Worm (Caenorhabditis elegans) whole organism, L1 larva: ENCODE measurements around the gene Y39A3CL.3.

ENCODE experiments used
- C16A3.4 ChIP-seq: fragments of 150-350 bp; optimal IDR thresholded peaks from 2 replicates; lab custom pipeline; 2014; ENCODE audit warnings: missing biosample characterization, missing genetic modification characterization
- F16B12.6 ChIP-seq: fragments of 150-350 bp; optimal IDR thresholded peaks from 2 replicates; lab custom pipeline; 2014; ENCODE audit warnings: missing biosample characterization, missing genetic modification characterization
- aha-1 ChIP-seq: fragments of 150-350 bp; optimal IDR thresholded peaks from 2 replicates; lab custom pipeline; 2014; ENCODE audit warnings: missing biosample characterization, missing genetic modification characterization
- alr-1 ChIP-seq: fragments of 200-800 bp; sonication (Bioruptor generic); optimal IDR thresholded peaks from 2 replicates; lab custom pipeline; 2018; ENCODE audit warnings: borderline replicate concordance, mild to moderate bottlenecking, missing genetic modification characterization, missing compliant biosample characterization
- ama-1 ChIP-seq: fragments of 150-350 bp; optimal IDR thresholded peaks from 2 replicates; lab custom pipeline; 2014
- blmp-1 ChIP-seq: fragments of 150-350 bp; optimal IDR thresholded peaks from 2 replicates; lab custom pipeline; 2014; ENCODE audit warnings: missing biosample characterization, missing genetic modification characterization
- ceh-63 ChIP-seq: fragments of 200-800 bp; sonication (Bioruptor generic); optimal IDR thresholded peaks from 2 replicates; lab custom pipeline; 2018; ENCODE audit warnings: mild to moderate bottlenecking, missing genetic modification characterization, missing compliant biosample characterization
- ceh-82 ChIP-seq, 3 experiments: fragments of 150-350 bp in 1 of 3; sonication (generic microtip) in 2 of 3; optimal IDR thresholded peaks; 2 replicates each; lab custom pipeline; 2014 to 2017; ENCODE audit warnings: missing biosample characterization in 3 of 3, missing genetic modification characterization in 3 of 3
- ceh-90 ChIP-seq: sonication (generic microtip); optimal IDR thresholded peaks from 2 replicates; lab custom pipeline; 2016; ENCODE audit warnings: missing genetic modification characterization, missing compliant biosample characterization
- ces-1 ChIP-seq: fragments of 150-350 bp; optimal IDR thresholded peaks from 2 replicates; lab custom pipeline; 2014; ENCODE audit warnings: missing biosample characterization, missing genetic modification reagents, missing genetic modification characterization
- dpl-1 ChIP-seq, 3 experiments: fragments of 150-350 bp in 2 of 3; sonication (generic microtip) in 1 of 3; optimal IDR thresholded peaks; 2 replicates each; lab custom pipeline; 2014 to 2017; ENCODE audit warnings: missing biosample characterization in 3 of 3, missing genetic modification characterization in 3 of 3, missing genetic modification reagents in 3 of 3
- dsc-1 ChIP-seq: sonication (generic microtip); optimal IDR thresholded peaks from 2 replicates; lab custom pipeline; 2016; ENCODE audit warnings: mild to moderate bottlenecking, missing genetic modification characterization, missing compliant biosample characterization
- efl-1 ChIP-seq, 4 experiments: fragments of 150-350 bp; optimal IDR thresholded peaks in 3 of 4; peaks in 1 of 4; 1 replicate in 1 of 4; 2 replicates in 3 of 4; lab custom pipeline; 2014; ENCODE audit warnings: missing biosample characterization in 2 of 4, missing genetic modification characterization in 2 of 4, missing genetic modification reagents in 2 of 4
- efl-3 ChIP-seq: fragments of 200-800 bp; sonication (Bioruptor generic); optimal IDR thresholded peaks from 2 replicates; lab custom pipeline; 2018; ENCODE audit warnings: mild to moderate bottlenecking, missing genetic modification characterization, missing compliant biosample characterization
- egl-13 ChIP-seq: sonication (generic microtip); optimal IDR thresholded peaks from 2 replicates; lab custom pipeline; 2016; ENCODE audit warnings: missing genotype, missing genetic modification reagents, missing genetic modification characterization, missing compliant biosample characterization
- elt-3 ChIP-seq, 6 experiments: fragments of 150-350 bp in 1 of 6; sonication (generic microtip); optimal IDR thresholded peaks; 2 replicates each; lab custom pipeline; 2017 to 2018; ENCODE audit warnings: missing biosample characterization in 6 of 6, missing genetic modification characterization in 6 of 6, inconsistent platforms in 1 of 6
- ets-5 ChIP-seq: fragments of 200-800 bp; sonication (Bioruptor generic); IDR thresholded peaks from 2 replicates; pipeline ENCODE4 v1.3.6; 2022; ENCODE audit warnings: missing genetic modification characterization, missing compliant biosample characterization
- fkh-10 ChIP-seq: sonication (generic microtip); optimal IDR thresholded peaks from 2 replicates; lab custom pipeline; 2017; ENCODE audit warnings: missing biosample characterization, missing genetic modification reagents, missing genetic modification characterization
- fkh-4 ChIP-seq: sonication (generic microtip); optimal IDR thresholded peaks from 2 replicates; lab custom pipeline; 2016; ENCODE audit warnings: missing compliant biosample characterization, missing genetic modification characterization, borderline replicate concordance
- fkh-8 ChIP-seq: sonication (generic microtip); optimal IDR thresholded peaks from 2 replicates; lab custom pipeline; 2016; ENCODE audit warnings: mild to moderate bottlenecking, missing genetic modification characterization, missing compliant biosample characterization
- grh-1 ChIP-seq: fragments of 200-800 bp; sonication (Bioruptor generic); IDR thresholded peaks from 2 replicates; pipeline ENCODE4 v1.3.6; 2022; ENCODE audit warnings: missing genetic modification reagents, missing genetic modification characterization, missing compliant biosample characterization
- hlh-17 ChIP-seq: fragments of 200-800 bp; sonication (Bioruptor generic); optimal IDR thresholded peaks from 2 replicates; lab custom pipeline; 2018; ENCODE audit warnings: missing genetic modification characterization, mild to moderate bottlenecking, missing compliant biosample characterization, moderate library complexity, borderline replicate concordance
- hpl-2 ChIP-seq: fragments of 150-350 bp; optimal IDR thresholded peaks from 2 replicates; lab custom pipeline; 2014; ENCODE audit warnings: missing biosample characterization, missing genetic modification reagents, missing genetic modification characterization
- irx-1 ChIP-seq: sonication (generic microtip); optimal IDR thresholded peaks from 2 replicates; lab custom pipeline; 2016; ENCODE audit warnings: missing genetic modification characterization, missing compliant biosample characterization
- jun-1 ChIP-seq: fragments of 150-350 bp; optimal IDR thresholded peaks from 2 replicates; lab custom pipeline; 2014; ENCODE audit warnings: missing biosample characterization, missing genetic modification reagents, missing genetic modification characterization
- lin-13 ChIP-seq: fragments of 150-350 bp; optimal IDR thresholded peaks from 2 replicates; lab custom pipeline; 2014; ENCODE audit warnings: missing biosample characterization, missing genetic modification reagents, missing genetic modification characterization
- lin-14 ChIP-seq: fragments of 200-800 bp; sonication (Bioruptor generic); optimal IDR thresholded peaks from 2 replicates; lab custom pipeline; 2018; ENCODE audit warnings: mild to moderate bottlenecking, missing genetic modification characterization, moderate library complexity, missing compliant biosample characterization
- lin-15B ChIP-seq: fragments of 150-350 bp; sonication (generic microtip); optimal IDR thresholded peaks from 3 replicates; lab custom pipeline; 2014; ENCODE audit warnings: missing biosample characterization, missing genetic modification characterization
- lir-3 ChIP-seq: sonication (generic microtip); optimal IDR thresholded peaks from 2 replicates; lab custom pipeline; 2016; ENCODE audit warnings: mild to moderate bottlenecking, missing genetic modification characterization, moderate library complexity, missing compliant biosample characterization; ENCODE audit not compliant: poor library complexity
- mab-9 ChIP-seq: fragments of 200-800 bp; sonication (Bioruptor generic); IDR thresholded peaks from 2 replicates; pipeline ENCODE4 v1.3.6; 2022; ENCODE audit warnings: missing genetic modification reagents, missing genetic modification characterization, missing compliant biosample characterization
- mdl-1 ChIP-seq, 2 experiments: fragments of 150-350 bp; optimal IDR thresholded peaks; 2 replicates each; lab custom pipeline; 2014 to 2017; ENCODE audit warnings: missing biosample characterization in 2 of 2, missing genetic modification characterization in 2 of 2, inconsistent platforms in 1 of 2
- mef-2 ChIP-seq: fragments of 150-350 bp; optimal IDR thresholded peaks from 2 replicates; lab custom pipeline; 2014; ENCODE audit warnings: missing biosample characterization, missing genetic modification characterization
- mep-1 ChIP-seq: fragments of 150-350 bp; optimal IDR thresholded peaks from 2 replicates; lab custom pipeline; 2014; ENCODE audit warnings: missing biosample characterization, missing genetic modification characterization
- nhr-11 ChIP-seq: fragments of 150-350 bp; optimal IDR thresholded peaks from 2 replicates; lab custom pipeline; 2014; ENCODE audit warnings: missing biosample characterization, missing genetic modification characterization
- nhr-19 ChIP-seq: fragments of 200-800 bp; sonication (Bioruptor generic); conservative IDR thresholded peaks from 2 replicates; pipeline ENCODE4 v1.3.6; 2022; ENCODE audit warnings: missing genetic modification characterization, missing compliant biosample characterization
- nhr-47 ChIP-seq: sonication (generic microtip); optimal IDR thresholded peaks from 2 replicates; lab custom pipeline; 2016; ENCODE audit warnings: mild to moderate bottlenecking, missing genetic modification characterization, moderate library complexity, missing compliant biosample characterization
- nhr-71 ChIP-seq: sonication (generic microtip); optimal IDR thresholded peaks from 2 replicates; lab custom pipeline; 2016; ENCODE audit warnings: mild to moderate bottlenecking, missing genetic modification characterization, moderate library complexity, missing compliant biosample characterization
- nhr-84 ChIP-seq: sonication (generic microtip); optimal IDR thresholded peaks from 2 replicates; lab custom pipeline; 2017; ENCODE audit warnings: missing biosample characterization, missing genetic modification characterization
- nhr-90 ChIP-seq: sonication (generic microtip); optimal IDR thresholded peaks from 2 replicates; lab custom pipeline; 2016; ENCODE audit warnings: mild to moderate bottlenecking, missing genetic modification characterization, missing compliant biosample characterization; ENCODE audit not compliant: poor library complexity
- pax-3 ChIP-seq: fragments of 200-800 bp; sonication (Bioruptor generic); optimal IDR thresholded peaks from 2 replicates; lab custom pipeline; 2018; ENCODE audit warnings: mild to moderate bottlenecking, missing genetic modification characterization, moderate library complexity, missing compliant biosample characterization
- snu-23 ChIP-seq: sonication (generic microtip); optimal IDR thresholded peaks from 2 replicates; lab custom pipeline; 2016; ENCODE audit warnings: missing genetic modification characterization, missing compliant biosample characterization
- sox-4 ChIP-seq: sonication (generic microtip); optimal IDR thresholded peaks from 2 replicates; lab custom pipeline; 2016; ENCODE audit warnings: missing genetic modification characterization, missing compliant biosample characterization
- swsn-7 ChIP-seq: sonication (generic microtip); optimal IDR thresholded peaks from 2 replicates; lab custom pipeline; 2016; ENCODE audit warnings: missing genetic modification characterization, missing compliant biosample characterization
- unc-62 ChIP-seq: fragments of 150-350 bp; optimal IDR thresholded peaks from 2 replicates; lab custom pipeline; 2014; ENCODE audit warnings: missing biosample characterization, missing genetic modification reagents, missing genetic modification characterization
- unc-98 ChIP-seq: fragments of 200-800 bp; sonication (Bioruptor generic); IDR thresholded peaks from 2 replicates; pipeline ENCODE4 v1.3.6; 2022; ENCODE audit warnings: missing genetic modification characterization, missing compliant biosample characterization
- vab-15 ChIP-seq: sonication (generic microtip); optimal IDR thresholded peaks from 2 replicates; lab custom pipeline; 2017; ENCODE audit warnings: missing genotype, mild to moderate bottlenecking, missing genetic modification characterization, missing compliant biosample characterization
- xbp-1 ChIP-seq: sonication (generic microtip); optimal IDR thresholded peaks from 2 replicates; lab custom pipeline; 2016; ENCODE audit warnings: missing genetic modification characterization, missing compliant biosample characterization
- zag-1 ChIP-seq: fragments of 150-350 bp; optimal IDR thresholded peaks from 2 replicates; lab custom pipeline; 2014; ENCODE audit warnings: missing biosample characterization, missing genetic modification characterization
- zip-4 ChIP-seq: fragments of 200-800 bp; sonication (Bioruptor generic); optimal IDR thresholded peaks from 2 replicates; lab custom pipeline; 2018; ENCODE audit warnings: mild to moderate bottlenecking, missing genetic modification characterization, moderate library complexity, missing compliant biosample characterization
- ztf-11 ChIP-seq, 2 experiments: sonication (generic microtip); optimal IDR thresholded peaks; 2 replicates each; lab custom pipeline; 2016 to 2017; ENCODE audit warnings: missing genetic modification characterization in 2 of 2, missing biosample characterization in 1 of 2, missing compliant biosample characterization in 1 of 2

Y39A3CL.3 gene

ce11 chrIII:1733412-1733811 is 44.2 kb upstream of the Y39A3CL.3 start:
- TF ChIP-seq mef-2 (tag; lab: Kevin White, UChicago) = no peak
- no peak for TF ChIP-seq elt-3 (tag; optimal IDR thresholded peaks at IDR 0.05; lab: Kevin White, UChicago)
- peak; percentile 20 for TF ChIP-seq lin-14 (GFP tag; lab: Kevin White, UChicago)
- no peak for TF ChIP-seq ama-1 (lab: Kevin White, UChicago)
- no peak for TF ChIP-seq irx-1
- TF ChIP-seq F16B12.6 = no peak
- no peak for TF ChIP-seq ces-1 (GFP tag; lab: Kevin White, UChicago)
- TF ChIP-seq fkh-8 = no peak
- no peak for TF ChIP-seq grh-1 (GFP tag; lab: Robert Waterston, UW)
- no peak for TF ChIP-seq zag-1 (tag; lab: Kevin White, UChicago)
- no peak for TF ChIP-seq snu-23
- no peak for TF ChIP-seq nhr-47 (tag; lab: Kevin White, UChicago)
- no peak for TF ChIP-seq pax-3 (tag; lab: Kevin White, UChicago)
- TF ChIP-seq lin-15B (tag; lab: Kevin White, UChicago) = no peak
- peak; percentile 47 for TF ChIP-seq fkh-10 (GFP tag; lab: Kevin White, UChicago)
- TF ChIP-seq, all 84 proteins: peak for 2

- TF ChIP-seq ama-1 (lab: Kevin White, UChicago) (no peak), mab-9 (no peak), alr-1 (no peak), ets-5 (GFP tag; lab: Robert Waterston, UW) (no peak), ceh-90 (no peak), unc-62 (GFP tag; lab: Kevin White, UChicago) (no peak), fkh-4 (tag; lab: Kevin White, UChicago) (no peak), aha-1 (no peak), nhr-47 (tag; lab: Kevin White, UChicago) (peak; percentile 11), nhr-19 (no peak), blmp-1 (no peak), mep-1 (no peak), sox-4 (tag; lab: Kevin White, UChicago) (no peak), hlh-17 (no peak), swsn-7 (tag; lab: Kevin White, UChicago) (no peak), dsc-1 (tag; lab: Kevin White, UChicago) (no peak), vab-15 (tag; lab: Kevin White, UChicago) (no peak), mdl-1 (tag; optimal IDR thresholded peaks at IDR 0.05; lab: Kevin White, UChicago) (no peak), unc-98 (GFP tag; lab: Robert Waterston, UW) (no peak), nhr-11 (tag; lab: Kevin White, UChicago) (no peak), jun-1 (tag; lab: Kevin White, UChicago) (no peak), nhr-90 (no peak), lin-13 (no peak), fkh-8 (peak; percentile 9), lin-14 (GFP tag; lab: Kevin White, UChicago) (peak; percentile 57), zip-4 (GFP tag; lab: Kevin White, UChicago) (no peak), xbp-1 (tag; lab: Kevin White, UChicago) (no peak), lir-3 (tag; lab: Kevin White, UChicago) (no peak), efl-3 (GFP tag; lab: Kevin White, UChicago) (no peak), hpl-2 (no peak), ceh-63 (no peak), ceh-82 (tag; optimal IDR thresholded peaks at IDR 0.05; lab: Kevin White, UChicago) (no peak), zag-1 (tag; lab: Kevin White, UChicago) (no peak), nhr-71 (tag; lab: Kevin White, UChicago) (peak; percentile 2), C16A3.4 (tag; lab: Kevin White, UChicago) (no peak), irx-1 (no peak), fkh-10 (GFP tag; lab: Kevin White, UChicago) (no peak), ztf-11 (tag; optimal IDR thresholded peaks at IDR 0.05; lab: Kevin White, UChicago) (no peak), egl-13 (tag; lab: Kevin White, UChicago) (no peak), efl-1 (optimal IDR thresholded peaks at IDR 0.05; lab: Kevin White, UChicago) (no peak), efl-1 (GFP tag; optimal IDR thresholded peaks at IDR 0.05 in 1 of 2; lab: Kevin White, UChicago) (peak in 1 of 2 experiments; percentile 39), dpl-1 (GFP tag; optimal IDR thresholded peaks at IDR 0.05; lab: Kevin White, UChicago) (peak in 1 of 3 experiments; percentile 1), nhr-84 (tag; lab: Kevin White, UChicago) (no peak)
Observed at ce11 chrIII:1743081-1743480, 34.5 kb upstream of the Y39A3CL.3 start.
